Worm (Caenorhabditis elegans) whole organism, mixed stage, embryonic: ENCODE data around the gene K03H1.13.

Experiments used
- ces-1 ChIP-seq: fragments of 150-350 bp; optimal IDR thresholded peaks from 2 replicates; lab custom pipeline; 2014; ENCODE audit warnings: missing biosample characterization, missing genetic modification reagents, missing genetic modification characterization
- elt-1 ChIP-seq: sonication (generic microtip); optimal IDR thresholded peaks from 2 replicates; lab custom pipeline; 2017; ENCODE audit warnings: missing genetic modification characterization, mild to moderate bottlenecking, missing compliant biosample characterization, antibody characterized with exemption, moderate library complexity, borderline replicate concordance; ENCODE audit not compliant: insufficient read depth
- lin-32 ChIP-seq: fragments of 200-800 bp; sonication (Bioruptor generic); optimal IDR thresholded peaks from 2 replicates; lab custom pipeline; 2018; ENCODE audit warnings: mild to moderate bottlenecking, missing genetic modification characterization, missing compliant biosample characterization
- lsy-2 ChIP-seq: fragments of 150-350 bp; optimal IDR thresholded peaks from 2 replicates; lab custom pipeline; 2014; ENCODE audit warnings: missing biosample characterization, missing genetic modification characterization
- nhr-12 ChIP-seq: fragments of 150-350 bp; optimal IDR thresholded peaks from 2 replicates; lab custom pipeline; 2014; ENCODE audit warnings: missing biosample characterization, missing genetic modification characterization
- nhr-28 ChIP-seq: fragments of 150-350 bp; optimal IDR thresholded peaks from 2 replicates; lab custom pipeline; 2014; ENCODE audit warnings: missing biosample characterization, missing genetic modification characterization
- unc-62 ChIP-seq: fragments of 150-350 bp; optimal IDR thresholded peaks from 2 replicates; lab custom pipeline; 2014; ENCODE audit warnings: missing biosample characterization, missing genetic modification reagents, missing genetic modification characterization

- TF ChIP-seq nhr-28 (no peak), nhr-12 (tag; lab: Kevin White, UChicago) (no peak), lin-32 (GFP tag; lab: Kevin White, UChicago) (no peak), elt-1 (tag; lab: Kevin White, UChicago) (no peak), lsy-2 (tag; lab: Kevin White, UChicago) (no peak), unc-62 (no peak), ces-1 (GFP tag; lab: Kevin White, UChicago) (no peak)
These were observed 13.3 kb upstream of the K03H1.13 start for ce11 chrIII:9963447-9963846.
